Worm (Caenorhabditis elegans): ENCODE results near the gene usp-46.

- TF ChIP-seq tbx-2 (tag; optimal IDR thresholded peaks at IDR 0.05) (peak; percentile 14), hlh-6 (tag; optimal IDR thresholded peaks at IDR 0.05) (no peak), pag-3 (tag; optimal IDR thresholded peaks at IDR 0.05; ENCODE audit: borderline replicate concordance) (no peak), sox-4 (tag; optimal IDR thresholded peaks at IDR 0.05) (no peak), unc-86 (tag; optimal IDR thresholded peaks at IDR 0.05) (no peak), ceh-22 (tag; optimal IDR thresholded peaks at IDR 0.05) (no peak), syd-9 (tag; optimal IDR thresholded peaks at IDR 0.05) (no peak), C38D4.7 (GFP tag; optimal IDR thresholded peaks at IDR 0.05) (no peak), rnt-1 (tag; optimal IDR thresholded peaks at IDR 0.05) (no peak), hlh-8 (tag; optimal IDR thresholded peaks at IDR 0.05) (no peak), pqm-1 (tag; optimal IDR thresholded peaks at IDR 0.05) (no peak)
Measured at ce11 chrIII:9825073-9825828, 48.8 kb downstream of the usp-46 start, which contains the start of gene ZK632.9.

Measured in whole organism, late embryonic.